Worm (Caenorhabditis elegans) whole organism, L1 larva: ENCODE results near the gene T28A11.3.

ENCODE experiments used
- nhr-12 ChIP-seq: sonication (generic microtip); optimal IDR thresholded peaks from 2 replicates; lab custom pipeline; 2017; ENCODE audit warnings: missing biosample characterization, missing genetic modification characterization
- snu-23 ChIP-seq: sonication (generic microtip); optimal IDR thresholded peaks from 2 replicates; lab custom pipeline; 2016; ENCODE audit warnings: missing genetic modification characterization, missing compliant biosample characterization

- TF ChIP-seq snu-23 (GFP tag; lab: Kevin White, UChicago) (no peak), nhr-12 (tag; lab: Kevin White, UChicago) (no peak)
Measured at ce11 chrV:3301898-3302297, 26.8 kb downstream of the T28A11.3 start, which contains the start of gene srbc-1.
